Fruit fly (Drosophila melanogaster): ENCODE results near the gene CG12278.

dm6 chr3R:21019073-21019472, 24.8 kb upstream of the CG12278 start:
- TF ChIP-seq gl (tag; optimal IDR thresholded peaks at IDR 0.05) (no peak), CG12605 (GFP tag; IDR thresholded peaks at IDR 0.05) (no peak), CG8159 (tag; optimal IDR thresholded peaks at IDR 0.05) (no peak), rn (GFP tag; IDR thresholded peaks at IDR 0.05) (no peak), fd96Ca (GFP tag; IDR thresholded peaks at IDR 0.05) (no peak)
